Worm (Caenorhabditis elegans) whole organism, late embryonic: ENCODE data around the gene cgt-2.

ENCODE experiments used
- C38D4.7 ChIP-seq: fragments of 200-800 bp; sonication (Bioruptor generic); optimal IDR thresholded peaks from 2 replicates; lab custom pipeline; 2018; ENCODE audit warnings: mild to moderate bottlenecking, missing genetic modification characterization, moderate library complexity, missing compliant biosample characterization
- K02D7.2 ChIP-seq: sonication (generic microtip); optimal IDR thresholded peaks from 2 replicates; lab custom pipeline; 2017; ENCODE audit warnings: mild to moderate bottlenecking, missing genetic modification characterization, missing compliant biosample characterization
- K09A11.1 ChIP-seq: sonication (generic microtip); optimal IDR thresholded peaks from 2 replicates; lab custom pipeline; 2017; ENCODE audit warnings: antibody characterized with exemption, mild to moderate bottlenecking, missing genetic modification characterization, missing compliant biosample characterization; ENCODE audit not compliant: insufficient read depth
- Y22D7AL.16 ChIP-seq: sonication (generic microtip); optimal IDR thresholded peaks from 2 replicates; lab custom pipeline; 2016; ENCODE audit warnings: missing genetic modification characterization, missing compliant biosample characterization
- ceh-18 ChIP-seq: sonication (generic microtip); optimal IDR thresholded peaks from 2 replicates; lab custom pipeline; 2016; ENCODE audit warnings: missing genetic modification characterization, missing compliant biosample characterization
- ceh-19 ChIP-seq: fragments of 200-800 bp; sonication (Bioruptor generic); optimal IDR thresholded peaks from 2 replicates; lab custom pipeline; 2018; ENCODE audit warnings: mild to moderate bottlenecking, missing genetic modification characterization, missing compliant biosample characterization
- ceh-2 ChIP-seq: sonication (generic microtip); optimal IDR thresholded peaks from 2 replicates; lab custom pipeline; 2016; ENCODE audit warnings: missing genotype, missing genetic modification characterization, missing compliant biosample characterization
- ceh-22 ChIP-seq: sonication (generic microtip); optimal IDR thresholded peaks from 2 replicates; lab custom pipeline; 2017; ENCODE audit warnings: missing biosample characterization, missing genetic modification characterization
- ceh-24 ChIP-seq: sonication (generic microtip); optimal IDR thresholded peaks from 2 replicates; lab custom pipeline; 2016; ENCODE audit warnings: mild to moderate bottlenecking, missing genetic modification characterization, missing compliant biosample characterization
- ceh-30 ChIP-seq: fragments of 150-350 bp; optimal IDR thresholded peaks from 2 replicates; lab custom pipeline; 2014; ENCODE audit warnings: missing biosample characterization, missing genetic modification characterization
- ceh-31 ChIP-seq: sonication (generic microtip); optimal IDR thresholded peaks from 2 replicates; lab custom pipeline; 2016; ENCODE audit warnings: missing genetic modification characterization, missing compliant biosample characterization
- ceh-34 ChIP-seq: sonication (generic microtip); optimal IDR thresholded peaks from 2 replicates; lab custom pipeline; 2016; ENCODE audit warnings: mild to moderate bottlenecking, missing genetic modification characterization, missing compliant biosample characterization
- ceh-45 ChIP-seq: fragments of 200-800 bp; sonication (Bioruptor generic); IDR thresholded peaks from 2 replicates; pipeline ENCODE4 v1.3.6; 2022; ENCODE audit warnings: missing genetic modification reagents, missing genetic modification characterization, missing compliant biosample characterization
- ceh-6 ChIP-seq: fragments of 200-800 bp; sonication (Bioruptor generic); optimal IDR thresholded peaks from 2 replicates; lab custom pipeline; 2018; ENCODE audit warnings: mild to moderate bottlenecking, missing genetic modification characterization, missing compliant biosample characterization
- che-1 ChIP-seq: sonication (generic microtip); optimal IDR thresholded peaks from 2 replicates; lab custom pipeline; 2016; ENCODE audit warnings: mild to moderate bottlenecking, missing genetic modification characterization, missing compliant biosample characterization
- elt-4 ChIP-seq: sonication (generic microtip); optimal IDR thresholded peaks from 2 replicates; lab custom pipeline; 2016; ENCODE audit warnings: missing genetic modification characterization, missing compliant biosample characterization
- ets-4 ChIP-seq: sonication (generic microtip); optimal IDR thresholded peaks from 2 replicates; lab custom pipeline; 2016; ENCODE audit warnings: missing genetic modification characterization, missing compliant biosample characterization
- fax-1 ChIP-seq: sonication (generic microtip); optimal IDR thresholded peaks from 2 replicates; lab custom pipeline; 2016; ENCODE audit warnings: missing genotype, missing genetic modification characterization, missing compliant biosample characterization
- fkh-10 ChIP-seq: fragments of 150-350 bp; optimal IDR thresholded peaks from 2 replicates; lab custom pipeline; 2014; ENCODE audit warnings: missing biosample characterization, missing genetic modification reagents, missing genetic modification characterization
- gmeb-2 ChIP-seq: sonication (generic microtip); optimal IDR thresholded peaks from 2 replicates; lab custom pipeline; 2016; ENCODE audit warnings: missing genetic modification characterization, inconsistent platforms, missing compliant biosample characterization
- hlh-13 ChIP-seq: fragments of 200-800 bp; sonication (Bioruptor generic); optimal IDR thresholded peaks from 2 replicates; lab custom pipeline; 2018; ENCODE audit warnings: mild to moderate bottlenecking, missing genetic modification characterization, missing compliant biosample characterization
- hlh-30 ChIP-seq: sonication (generic microtip); optimal IDR thresholded peaks from 2 replicates; lab custom pipeline; 2017; ENCODE audit warnings: antibody characterized with exemption, missing genetic modification characterization, missing compliant biosample characterization; ENCODE audit not compliant: insufficient read depth
- hlh-6 ChIP-seq: sonication (generic microtip); optimal IDR thresholded peaks from 2 replicates; lab custom pipeline; 2016; ENCODE audit warnings: missing genotype, missing genetic modification characterization, missing compliant biosample characterization
- lim-6 ChIP-seq: sonication (generic microtip); optimal IDR thresholded peaks from 2 replicates; lab custom pipeline; 2016; ENCODE audit warnings: missing genetic modification characterization, missing compliant biosample characterization
- lin-11 ChIP-seq: fragments of 200-800 bp; sonication (Bioruptor generic); optimal IDR thresholded peaks from 2 replicates; lab custom pipeline; 2018; ENCODE audit warnings: mild to moderate bottlenecking, missing genetic modification characterization, missing compliant biosample characterization
- madf-2 ChIP-seq: sonication (generic microtip); optimal IDR thresholded peaks from 2 replicates; lab custom pipeline; 2017; ENCODE audit warnings: missing genetic modification characterization, missing compliant biosample characterization
- nfya-1 ChIP-seq: sonication (generic microtip); optimal IDR thresholded peaks from 2 replicates; lab custom pipeline; 2017; ENCODE audit warnings: missing genetic modification characterization, mild to moderate bottlenecking, missing compliant biosample characterization, antibody characterized with exemption, moderate library complexity
- nhr-11 ChIP-seq: fragments of 150-350 bp; optimal IDR thresholded peaks from 2 replicates; lab custom pipeline; 2014; ENCODE audit warnings: missing biosample characterization, missing genetic modification characterization
- odd-2 ChIP-seq: sonication (generic microtip); optimal IDR thresholded peaks from 2 replicates; lab custom pipeline; 2017; ENCODE audit warnings: antibody characterized with exemption, mild to moderate bottlenecking, missing genetic modification characterization, missing compliant biosample characterization
- pag-3 ChIP-seq: sonication (generic microtip); optimal IDR thresholded peaks from 2 replicates; lab custom pipeline; 2016; ENCODE audit warnings: missing compliant biosample characterization, missing genetic modification characterization, borderline replicate concordance
- pat-9 ChIP-seq: fragments of 200-800 bp; sonication (Bioruptor generic); optimal IDR thresholded peaks from 2 replicates; lab custom pipeline; 2018; ENCODE audit warnings: mild to moderate bottlenecking, missing genetic modification characterization, moderate library complexity, missing compliant biosample characterization
- pax-1 ChIP-seq: fragments of 150-350 bp; optimal IDR thresholded peaks from 2 replicates; lab custom pipeline; 2014; ENCODE audit warnings: missing biosample characterization, missing genetic modification characterization
- pha-4 ChIP-seq: fragments of 150-350 bp; optimal IDR thresholded peaks from 2 replicates; lab custom pipeline; 2018; ENCODE audit warnings: missing biosample characterization, missing genetic modification reagents, missing genetic modification characterization
- rnt-1 ChIP-seq: sonication (generic microtip); optimal IDR thresholded peaks from 2 replicates; lab custom pipeline; 2016; ENCODE audit warnings: missing genetic modification characterization, missing compliant biosample characterization
- sdc-2 ChIP-seq: sonication (generic microtip); optimal IDR thresholded peaks from 2 replicates; lab custom pipeline; 2016; ENCODE audit warnings: missing genotype, missing genetic modification characterization, missing compliant biosample characterization
- syd-9 ChIP-seq: sonication (generic microtip); optimal IDR thresholded peaks from 2 replicates; lab custom pipeline; 2016; ENCODE audit warnings: mild to moderate bottlenecking, missing genetic modification characterization, moderate library complexity, missing compliant biosample characterization
- unc-3 ChIP-seq, 2 experiments: fragments of 200-800 bp in 1 of 2; sonication (Bioruptor generic) in 1 of 2; sonication (generic microtip) in 1 of 2; conservative IDR thresholded peaks in 1 of 2; optimal IDR thresholded peaks in 1 of 2; 2 replicates each; pipeline versions ENCODE4 v1.3.6 to Lab custom; 2016 to 2022; ENCODE audit warnings: missing compliant biosample characterization in 2 of 2, missing genetic modification characterization in 2 of 2, missing genetic modification reagents in 1 of 2
- unc-42 ChIP-seq: sonication (generic microtip); optimal IDR thresholded peaks from 2 replicates; lab custom pipeline; 2016; ENCODE audit warnings: missing genotype, missing genetic modification characterization, missing compliant biosample characterization
- unc-55 ChIP-seq: sonication (generic microtip); optimal IDR thresholded peaks from 2 replicates; lab custom pipeline; 2017; ENCODE audit warnings: missing biosample characterization, missing genetic modification reagents, missing genetic modification characterization
- unc-86 ChIP-seq: sonication (generic microtip); optimal IDR thresholded peaks from 2 replicates; lab custom pipeline; 2016; ENCODE audit warnings: missing genetic modification characterization, missing compliant biosample characterization
- ztf-16 ChIP-seq: sonication (generic microtip); optimal IDR thresholded peaks from 2 replicates; lab custom pipeline; 2017; ENCODE audit warnings: missing genetic modification characterization, missing compliant biosample characterization

cgt-2 gene

DNA sequence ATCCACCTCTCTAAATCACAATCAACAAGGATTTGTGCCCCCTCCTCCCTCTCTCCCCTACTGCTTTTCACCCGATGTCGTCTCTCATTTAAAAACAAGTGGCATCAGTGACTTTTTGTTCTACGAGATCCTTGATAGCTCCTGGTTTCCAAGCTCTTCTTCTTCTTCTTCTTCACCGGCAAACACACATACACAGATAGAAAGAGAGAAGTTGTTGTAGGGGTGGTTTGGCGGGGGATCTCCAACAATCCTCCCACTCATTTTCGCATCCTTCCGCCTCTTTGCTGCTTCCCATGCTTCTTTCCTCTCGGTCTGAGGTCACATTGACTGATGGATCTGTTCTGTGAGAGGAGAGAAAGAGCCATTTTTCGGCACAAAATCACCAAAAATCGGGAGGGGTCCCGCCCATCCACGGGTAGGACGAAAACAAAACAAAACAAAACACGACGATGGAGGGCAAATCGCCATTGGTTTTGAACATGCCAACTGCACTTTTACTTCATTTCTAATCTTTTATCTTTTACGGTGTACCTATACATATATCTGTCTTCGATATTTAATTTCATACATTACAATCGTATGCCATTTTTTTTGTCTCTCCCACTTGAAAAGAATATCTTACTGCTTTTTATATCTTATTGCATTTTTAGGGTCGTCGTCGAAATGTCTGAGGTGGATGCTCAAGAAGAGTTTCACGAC, 24.5 kb upstream of the cgt-2 start, which contains the start of gene T23E7.2:
TSS of gene T23E7.2 (plus strand) at position 649 of the 699 bp plus-strand sequence.
- no peak for TF ChIP-seq ets-4 (tag; lab: Kevin White, UChicago)
- TF ChIP-seq pha-4 (tag; lab: Kevin White, UChicago): no peak
- TF ChIP-seq elt-4 (tag; lab: Kevin White, UChicago): no peak
- peak; percentile 26 for TF ChIP-seq rnt-1 (tag; lab: Kevin White, UChicago)
- peak; percentile 30 for TF ChIP-seq nfya-1 (tag; lab: Kevin White, UChicago)
- no peak for TF ChIP-seq hlh-30 (tag; lab: Kevin White, UChicago)
- TF ChIP-seq odd-2 (tag; lab: Kevin White, UChicago): no peak
- TF ChIP-seq ceh-18 (tag; lab: Kevin White, UChicago): peak; percentile 80
- TF ChIP-seq hlh-13 (GFP tag; lab: Kevin White, UChicago): no peak
- no peak for TF ChIP-seq fax-1 (tag; lab: Kevin White, UChicago)
- no peak for TF ChIP-seq unc-42
- TF ChIP-seq hlh-6 (tag; lab: Kevin White, UChicago): no peak
- TF ChIP-seq unc-86: no peak

DNA sequence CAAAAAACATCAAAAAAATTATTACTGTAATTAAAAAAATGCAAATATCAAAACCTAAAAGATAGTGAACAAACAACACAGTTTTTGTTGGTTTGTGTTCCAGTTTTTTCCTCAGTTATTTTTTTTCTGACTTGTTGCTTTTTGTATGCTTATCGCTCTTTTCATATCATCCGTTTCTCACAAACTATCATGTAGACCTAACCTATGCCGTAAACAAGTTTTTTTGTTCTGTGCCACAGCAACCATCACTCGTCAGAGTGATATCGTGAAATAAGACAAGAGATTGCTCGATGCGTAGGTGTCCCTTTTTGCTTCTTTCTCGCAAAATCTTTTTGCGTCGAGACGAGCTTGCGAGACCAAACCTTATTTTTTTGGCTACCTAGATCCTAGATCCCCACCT, 22.8 kb upstream of the cgt-2 start:
- TF ChIP-seq K09A11.1 (tag; lab: Kevin White, UChicago) (no peak), ceh-30 (tag; lab: Kevin White, UChicago) (no peak), ceh-34 (tag; lab: Kevin White, UChicago) (no peak), ceh-19 (GFP tag; lab: Kevin White, UChicago) (no peak)

DNA sequence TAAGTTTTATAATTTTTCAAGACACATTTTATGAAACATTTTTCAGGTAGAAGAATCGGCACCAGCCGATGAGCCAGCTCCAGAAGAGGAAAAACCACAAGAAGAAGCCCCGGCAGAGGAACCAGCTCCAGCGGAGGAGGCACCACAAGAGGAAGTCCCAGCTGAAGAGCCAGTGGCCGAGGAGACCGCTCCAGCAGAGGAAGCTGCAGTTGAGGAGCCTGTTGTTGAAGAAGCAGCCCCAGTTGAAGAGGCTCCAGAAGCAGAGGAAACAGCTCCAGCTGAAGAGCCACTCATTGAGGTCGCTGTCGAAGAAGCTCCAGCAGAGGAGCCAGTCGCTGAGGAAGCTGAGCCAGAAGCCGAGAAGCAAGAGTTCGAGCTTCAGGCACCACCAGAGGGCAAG, 20.7 kb upstream of the cgt-2 start:
- TF ChIP-seq che-1 (no peak), hlh-6 (tag; lab: Kevin White, UChicago) (no peak), madf-2 (tag; lab: Kevin White, UChicago) (no peak), ceh-34 (tag; lab: Kevin White, UChicago) (no peak), ceh-24 (tag; lab: Kevin White, UChicago) (no peak), K02D7.2 (tag; lab: Kevin White, UChicago) (no peak), Y22D7AL.16 (tag; lab: Kevin White, UChicago) (no peak), ets-4 (tag; lab: Kevin White, UChicago) (no peak), nhr-11 (no peak), odd-2 (tag; lab: Kevin White, UChicago) (no peak), unc-86 (no peak), nfya-1 (tag; lab: Kevin White, UChicago) (no peak), lin-11 (tag; lab: Kevin White, UChicago) (no peak), ceh-2 (no peak)
- TF ChIP-seq, all 69 proteins: peak for 0

DNA sequence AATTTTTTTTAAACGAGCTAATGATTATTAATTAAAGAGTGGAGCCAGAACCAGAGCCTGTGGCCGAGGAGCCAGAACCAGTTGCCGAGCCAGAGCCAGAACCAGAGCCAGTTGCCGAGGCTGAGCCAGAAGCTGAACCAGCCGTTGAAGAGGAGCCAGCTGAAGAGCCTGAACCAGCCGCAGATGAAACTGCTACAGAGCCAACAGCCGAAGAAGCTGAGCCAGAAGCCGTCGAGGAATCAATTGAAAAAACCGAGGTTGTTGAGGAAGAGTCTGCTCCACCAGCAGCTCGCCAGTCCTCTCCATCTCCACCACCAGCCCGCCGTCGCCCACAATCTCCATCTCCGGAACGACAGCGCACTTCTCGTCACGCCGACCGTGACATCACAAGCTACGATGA, 19.3 kb upstream of the cgt-2 start:
- TF ChIP-seq lim-6 (no peak), unc-55 (GFP tag; lab: Kevin White, UChicago) (no peak), unc-3 (GFP tag; conservative IDR thresholded peaks at IDR 0.05; lab: Robert Waterston, UW) (no peak), unc-3 (tag; optimal IDR thresholded peaks at IDR 0.05; lab: Kevin White, UChicago) (no peak), gmeb-2 (no peak), ceh-45 (GFP tag; lab: Robert Waterston, UW) (no peak), syd-9 (tag; lab: Kevin White, UChicago) (no peak)

DNA sequence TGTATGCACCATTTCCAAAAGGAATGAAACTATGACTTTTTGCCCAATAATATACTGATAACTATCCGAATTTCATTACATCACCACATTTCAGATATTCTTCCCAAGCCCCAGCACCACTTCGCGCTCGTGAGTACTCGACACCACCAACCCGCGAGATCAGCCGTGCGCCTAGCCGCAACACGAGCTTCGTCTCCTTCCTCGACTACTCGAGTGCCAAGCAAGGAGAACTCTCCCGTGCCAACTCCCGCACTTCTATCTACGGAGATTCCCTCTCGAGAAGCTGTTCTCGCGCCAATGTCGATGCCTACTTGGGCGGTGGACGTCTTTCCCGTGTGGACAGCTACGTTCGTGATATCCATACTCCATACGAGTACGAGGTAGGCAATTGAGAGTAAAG, 18.4 kb upstream of the cgt-2 start:
- TF ChIP-seq hlh-13 (GFP tag; lab: Kevin White, UChicago) (no peak), pag-3 (tag; lab: Kevin White, UChicago) (no peak), pat-9 (tag; lab: Kevin White, UChicago) (no peak), fkh-10 (GFP tag; lab: Kevin White, UChicago) (no peak), C38D4.7 (GFP tag; lab: Kevin White, UChicago) (no peak), nhr-11 (no peak), sdc-2 (tag; lab: Kevin White, UChicago) (no peak), ceh-19 (GFP tag; lab: Kevin White, UChicago) (no peak), unc-42 (no peak), pax-1 (no peak), ets-4 (tag; lab: Kevin White, UChicago) (no peak), ceh-31 (tag; lab: Kevin White, UChicago) (no peak), ztf-16 (no peak), ceh-6 (no peak), ceh-22 (tag; lab: Kevin White, UChicago) (no peak)
- TF ChIP-seq, all 69 proteins: peak for 0
